Worm (Caenorhabditis elegans) whole organism, L4 larva: Measurements from ENCODE around the gene C25D7.10.
A peak's percentile ranks its signal among the peaks of the same experiment; 100 is the strongest.

ENCODE experiments used
- F10B5.3 ChIP-seq: sonication (generic microtip); optimal IDR thresholded peaks from 2 replicates; lab custom pipeline; 2016; ENCODE audit warnings: mild to moderate bottlenecking, missing genetic modification characterization, missing compliant biosample characterization
- R02D3.7 ChIP-seq: fragments of 150-350 bp; sonication (generic microtip); optimal IDR thresholded peaks from 3 replicates; lab custom pipeline; 2014; ENCODE audit warnings: missing biosample characterization, missing genetic modification characterization
- T26A8.4 ChIP-seq: fragments of 200-800 bp; sonication (Bioruptor generic); IDR thresholded peaks from 2 replicates; pipeline ENCODE4 v1.3.6; 2022; ENCODE audit warnings: missing genetic modification characterization, missing compliant biosample characterization
- ZK337.2 ChIP-seq: fragments of 200-800 bp; sonication (Bioruptor generic); IDR thresholded peaks from 2 replicates; pipeline ENCODE4 v1.3.6; 2022; ENCODE audit warnings: missing genetic modification reagents, missing genetic modification characterization, missing compliant biosample characterization
- ZK546.5 ChIP-seq, 2 experiments: sonication (generic microtip); optimal IDR thresholded peaks; 2 replicates each; lab custom pipeline; 2017; ENCODE audit warnings: missing biosample characterization in 2 of 2, missing genetic modification characterization in 2 of 2
- aha-1 ChIP-seq: fragments of 150-350 bp; peaks from one replicate; lab custom pipeline; 2014; ENCODE audit warnings: missing biosample characterization, missing genetic modification characterization
- arid-1 ChIP-seq: fragments of 200-800 bp; sonication (Bioruptor generic); conservative IDR thresholded peaks from 2 replicates; pipeline ENCODE4 v1.3.6; 2022; ENCODE audit warnings: missing genetic modification reagents, missing genetic modification characterization, missing compliant biosample characterization
- ceh-20 ChIP-seq: fragments of 200-800 bp; sonication (Bioruptor generic); IDR thresholded peaks from 2 replicates; pipeline ENCODE4 v1.3.6; 2022; ENCODE audit warnings: missing genetic modification reagents, missing genetic modification characterization, missing compliant biosample characterization
- ceh-62 ChIP-seq: sonication (generic microtip); optimal IDR thresholded peaks from 2 replicates; lab custom pipeline; 2017; ENCODE audit warnings: missing biosample characterization, missing genetic modification characterization
- ces-1 ChIP-seq: fragments of 150-350 bp; sonication (generic microtip); optimal IDR thresholded peaks from 4 replicates; lab custom pipeline; 2014; ENCODE audit warnings: missing biosample characterization, missing genetic modification reagents, missing genetic modification characterization
- cey-2 ChIP-seq: sonication (generic microtip); optimal IDR thresholded peaks from 3 replicates; lab custom pipeline; 2017; ENCODE audit warnings: missing genetic modification characterization, mild to moderate bottlenecking, missing compliant biosample characterization, antibody characterized with exemption, borderline replicate concordance; ENCODE audit not compliant: insufficient read depth
- daf-19 ChIP-seq: fragments of 200-800 bp; sonication (Bioruptor generic); conservative IDR thresholded peaks from 2 replicates; pipeline ENCODE4 v1.3.6; 2022; ENCODE audit warnings: missing genetic modification characterization, missing compliant biosample characterization
- daf-8 ChIP-seq: fragments of 200-800 bp; sonication (Bioruptor generic); IDR thresholded peaks from 2 replicates; pipeline ENCODE4 v1.3.6; 2022; ENCODE audit warnings: missing genetic modification characterization, missing compliant biosample characterization
- dmd-6 ChIP-seq: fragments of 200-800 bp; sonication (Bioruptor generic); IDR thresholded peaks from 2 replicates; pipeline ENCODE4 v1.3.6; 2022; ENCODE audit warnings: missing genetic modification reagents, missing genetic modification characterization, missing compliant biosample characterization
- dmd-8 ChIP-seq: fragments of 200-800 bp; sonication (Bioruptor generic); IDR thresholded peaks from 2 replicates; pipeline ENCODE4 v1.3.6; 2022; ENCODE audit warnings: missing genetic modification characterization, missing compliant biosample characterization
- dmd-9 ChIP-seq: fragments of 200-800 bp; sonication (Bioruptor generic); IDR thresholded peaks from 2 replicates; pipeline ENCODE4 v1.3.6; 2022; ENCODE audit warnings: missing genetic modification reagents, missing genetic modification characterization, missing compliant biosample characterization
- dpl-1 ChIP-seq: fragments of 150-350 bp; optimal IDR thresholded peaks from 2 replicates; lab custom pipeline; 2014; ENCODE audit warnings: missing biosample characterization, missing genetic modification reagents, missing genetic modification characterization
- duxl-1 ChIP-seq: sonication (generic microtip); optimal IDR thresholded peaks from 2 replicates; lab custom pipeline; 2016; ENCODE audit warnings: mild to moderate bottlenecking, missing genetic modification characterization, moderate library complexity, missing compliant biosample characterization; ENCODE audit not compliant: poor library complexity
- dve-1 ChIP-seq: sonication (generic microtip); optimal IDR thresholded peaks from 2 replicates; lab custom pipeline; 2017; ENCODE audit warnings: antibody characterized with exemption, mild to moderate bottlenecking, missing genetic modification characterization, missing compliant biosample characterization; ENCODE audit not compliant: insufficient read depth
- fkh-10 ChIP-seq: fragments of 150-350 bp; optimal IDR thresholded peaks from 2 replicates; lab custom pipeline; 2014; ENCODE audit warnings: missing biosample characterization, missing genetic modification reagents, missing genetic modification characterization
- gei-8 ChIP-seq: fragments of 200-800 bp; sonication (Bioruptor generic); optimal IDR thresholded peaks from 2 replicates; lab custom pipeline; 2018; ENCODE audit warnings: mild to moderate bottlenecking, missing genetic modification characterization, missing compliant biosample characterization
- hif-1 ChIP-seq, 2 experiments: sonication (generic microtip); optimal IDR thresholded peaks; 2 replicates each; lab custom pipeline; 2016 to 2017; ENCODE audit warnings: missing compliant biosample characterization in 2 of 2, missing genetic modification characterization in 2 of 2, missing genetic modification reagents in 2 of 2, missing genotype in 2 of 2, mild to moderate bottlenecking in 1 of 2
- hlh-30 ChIP-seq: sonication (generic microtip); optimal IDR thresholded peaks from 2 replicates; lab custom pipeline; 2017; ENCODE audit warnings: antibody characterized with exemption, mild to moderate bottlenecking, missing genetic modification characterization, missing compliant biosample characterization; ENCODE audit not compliant: insufficient read depth
- jun-1 ChIP-seq: fragments of 150-350 bp; optimal IDR thresholded peaks from 2 replicates; lab custom pipeline; 2014; ENCODE audit warnings: missing biosample characterization, missing genetic modification reagents, missing genetic modification characterization
- lin-1 ChIP-seq: fragments of 200-800 bp; sonication (Bioruptor generic); IDR thresholded peaks from 2 replicates; pipeline ENCODE4 v1.3.6; 2022; ENCODE audit warnings: missing genetic modification reagents, missing genetic modification characterization, missing compliant biosample characterization
- lsy-2 ChIP-seq, 2 experiments: fragments of 150-350 bp in 1 of 2; sonication (generic microtip) in 1 of 2; optimal IDR thresholded peaks; 2 replicates each; lab custom pipeline; 2014 to 2017; ENCODE audit warnings: missing biosample characterization in 2 of 2, missing genetic modification characterization in 2 of 2
- madf-5 ChIP-seq, 2 experiments: fragments of 200-800 bp; sonication (Bioruptor generic); IDR thresholded peaks; 2 replicates each; pipeline ENCODE4 v1.3.6; 2022; ENCODE audit warnings: missing compliant biosample characterization in 2 of 2, missing genetic modification characterization in 2 of 2
- madf-9 ChIP-seq: fragments of 200-800 bp; sonication (Bioruptor generic); conservative IDR thresholded peaks from 2 replicates; pipeline ENCODE4 v1.3.6; 2022; ENCODE audit warnings: missing genetic modification reagents, missing genetic modification characterization, missing compliant biosample characterization
- mdl-1 ChIP-seq, 2 experiments: fragments of 150-350 bp in 1 of 2; sonication (generic microtip) in 1 of 2; optimal IDR thresholded peaks; 2 replicates each; lab custom pipeline; 2014 to 2017; ENCODE audit warnings: missing biosample characterization in 2 of 2, missing genetic modification characterization in 2 of 2
- mdt-29 ChIP-seq: fragments of 200-800 bp; sonication (Bioruptor generic); IDR thresholded peaks from 2 replicates; pipeline ENCODE4 v1.3.6; 2022; ENCODE audit warnings: missing genetic modification reagents, missing genetic modification characterization, missing compliant biosample characterization
- mes-2 ChIP-seq: sonication (generic microtip); optimal IDR thresholded peaks from 2 replicates; lab custom pipeline; 2016; ENCODE audit warnings: missing genotype, mild to moderate bottlenecking, missing genetic modification characterization, missing compliant biosample characterization; ENCODE audit not compliant: poor library complexity, severe bottlenecking
- nhr-10 ChIP-seq: fragments of 150-350 bp; optimal IDR thresholded peaks from 2 replicates; lab custom pipeline; 2014; ENCODE audit warnings: missing biosample characterization, missing genetic modification characterization
- nhr-11 ChIP-seq: fragments of 150-350 bp; optimal IDR thresholded peaks from 2 replicates; lab custom pipeline; 2014; ENCODE audit warnings: missing biosample characterization, missing genetic modification characterization
- nhr-25 ChIP-seq: sonication (generic microtip); optimal IDR thresholded peaks from 2 replicates; lab custom pipeline; 2017; ENCODE audit warnings: missing genetic modification characterization, mild to moderate bottlenecking, missing compliant biosample characterization, antibody characterized with exemption, moderate library complexity, borderline replicate concordance; ENCODE audit not compliant: insufficient read depth
- nhr-42 ChIP-seq: fragments of 200-800 bp; sonication (Bioruptor generic); IDR thresholded peaks from 2 replicates; pipeline ENCODE4 v1.3.6; 2022; ENCODE audit warnings: missing genetic modification characterization, missing compliant biosample characterization
- nhr-6 ChIP-seq: fragments of 150-350 bp; optimal IDR thresholded peaks from 2 replicates; lab custom pipeline; 2014; ENCODE audit warnings: missing biosample characterization, missing genetic modification characterization
- nhr-76 ChIP-seq: fragments of 150-350 bp; optimal IDR thresholded peaks from 2 replicates; lab custom pipeline; 2014; ENCODE audit warnings: missing biosample characterization, missing genetic modification characterization
- rbr-2 ChIP-seq: sonication (generic microtip); optimal IDR thresholded peaks from 2 replicates; lab custom pipeline; 2016; ENCODE audit warnings: missing genotype, missing genetic modification characterization, missing compliant biosample characterization
- saeg-2 ChIP-seq: fragments of 200-800 bp; sonication (Bioruptor generic); IDR thresholded peaks from 2 replicates; pipeline ENCODE4 v1.3.6; 2022; ENCODE audit warnings: missing genetic modification reagents, missing genetic modification characterization, missing compliant biosample characterization
- sdz-12 ChIP-seq: fragments of 200-800 bp; sonication (Bioruptor generic); optimal IDR thresholded peaks from 2 replicates; lab custom pipeline; 2018; ENCODE audit warnings: mild to moderate bottlenecking, missing genetic modification characterization, missing compliant biosample characterization
- snpc-1.2 ChIP-seq: fragments of 200-800 bp; sonication (Bioruptor generic); IDR thresholded peaks from 2 replicates; pipeline ENCODE4 v1.3.6; 2022; ENCODE audit warnings: missing genetic modification reagents, missing genetic modification characterization, missing compliant biosample characterization
- unc-39 ChIP-seq: sonication (generic microtip); optimal IDR thresholded peaks from 2 replicates; lab custom pipeline; 2017; ENCODE audit warnings: missing biosample characterization, missing genetic modification characterization
- zag-1 ChIP-seq: fragments of 150-350 bp; optimal IDR thresholded peaks from 2 replicates; lab custom pipeline; 2014; ENCODE audit warnings: missing biosample characterization, missing genetic modification characterization
- zfp-2 ChIP-seq: sonication (generic microtip); optimal IDR thresholded peaks from 2 replicates; lab custom pipeline; 2016; ENCODE audit warnings: mild to moderate bottlenecking, missing genetic modification characterization, missing compliant biosample characterization
- zip-2 ChIP-seq: fragments of 150-350 bp; optimal IDR thresholded peaks from 2 replicates; lab custom pipeline; 2014; ENCODE audit warnings: missing biosample characterization, missing genetic modification characterization
- ztf-11 ChIP-seq: fragments of 150-350 bp; optimal IDR thresholded peaks from 2 replicates; lab custom pipeline; 2014; ENCODE audit warnings: missing biosample characterization, missing genetic modification characterization

The C25D7.10 gene

ce11 chrV:15069435-15069985, 2.2 kb downstream of the C25D7.10 start:
- TF ChIP-seq nhr-42: no peak
- no peak for TF ChIP-seq lin-1 (GFP tag; lab: Robert Waterston, UW)
- TF ChIP-seq fkh-10 (GFP tag; lab: Kevin White, UChicago): peak; percentile 14
- peak in 1 of 2 experiments; percentile 61 for TF ChIP-seq lsy-2 (tag; optimal IDR thresholded peaks at IDR 0.05; lab: Kevin White, UChicago)
- TF ChIP-seq cey-2 (tag; lab: Kevin White, UChicago): no peak
- TF ChIP-seq madf-5 (GFP tag; IDR thresholded peaks at IDR 0.05; lab: Robert Waterston, UW): no peak
- TF ChIP-seq unc-39 (tag; lab: Kevin White, UChicago): no peak
- no peak for TF ChIP-seq nhr-25 (tag; lab: Kevin White, UChicago)
- TF ChIP-seq, all 104 proteins: peak for 2

ce11 chrV:15071015-15071810, 3.9 kb downstream of the C25D7.10 start, which contains the start of gene unc-76:
TSS of gene unc-76 (plus strand) at chrV:15071760.
- TF ChIP-seq nhr-6 (tag; lab: Kevin White, UChicago): peak; percentile 87
- no peak for TF ChIP-seq ZK546.5 (tag; optimal IDR thresholded peaks at IDR 0.05; lab: Kevin White, UChicago)
- peak; percentile 72 for TF ChIP-seq nhr-11
- TF ChIP-seq nhr-76: no peak
- TF ChIP-seq zfp-2 (tag; lab: Kevin White, UChicago): no peak
- no peak for TF ChIP-seq duxl-1
- no peak for TF ChIP-seq R02D3.7 (tag; lab: Kevin White, UChicago)
- TF ChIP-seq T26A8.4 (GFP tag; lab: Robert Waterston, UW): peak; percentile 41; the same call in 1 of the 2 replicates
- peak; percentile 48 for TF ChIP-seq hlh-30 (tag; lab: Kevin White, UChicago)
- peak; percentile 48 for TF ChIP-seq mes-2 (tag; lab: Kevin White, UChicago)
- peak; percentile 56 for TF ChIP-seq zag-1
- TF ChIP-seq dmd-6 (GFP tag; lab: Robert Waterston, UW): peak; percentile 38; the same call in 1 of the 2 replicates
- TF ChIP-seq ztf-11 (tag; lab: Kevin White, UChicago): no peak
- peak; percentile 72 for TF ChIP-seq dve-1 (tag; lab: Kevin White, UChicago)
- peak; percentile 92 for TF ChIP-seq rbr-2 (tag; lab: Kevin White, UChicago)
- no peak for TF ChIP-seq gei-8 (GFP tag; lab: Kevin White, UChicago)
- no peak for TF ChIP-seq nhr-42
- peak; percentile 95 for TF ChIP-seq aha-1 (tag; lab: Kevin White, UChicago)
- TF ChIP-seq arid-1: 0 out of 2 replicates have a peak, but pooled peaks have one; percentile 32
- TF ChIP-seq hif-1 (tag; optimal IDR thresholded peaks at IDR 0.05; lab: Kevin White, UChicago): peak in 1 of 2 experiments; percentile 47
- TF ChIP-seq sdz-12 (GFP tag; lab: Kevin White, UChicago): no peak
- no peak for TF ChIP-seq daf-8
- TF ChIP-seq ceh-20 (GFP tag; lab: Robert Waterston, UW): peak; percentile 55
- no peak for TF ChIP-seq daf-19 (GFP tag; lab: Robert Waterston, UW)
- TF ChIP-seq mdt-29 (GFP tag; lab: Robert Waterston, UW): no peak
- no peak for TF ChIP-seq dmd-9 (GFP tag; lab: Robert Waterston, UW)
- peak; percentile 2 to 31 for TF ChIP-seq mdl-1 (tag; optimal IDR thresholded peaks at IDR 0.05; lab: Kevin White, UChicago)
- TF ChIP-seq ceh-62 (tag; lab: Kevin White, UChicago): no peak
- TF ChIP-seq cey-2 (tag; lab: Kevin White, UChicago): no peak
- no peak for TF ChIP-seq dmd-8
- no peak for TF ChIP-seq snpc-1.2
- no peak for TF ChIP-seq zip-2
- peak; percentile 56 for TF ChIP-seq ces-1 (GFP tag; lab: Kevin White, UChicago)
- peak; percentile 27 for TF ChIP-seq dpl-1
- TF ChIP-seq madf-9 (GFP tag; lab: Robert Waterston, UW): no peak
- TF ChIP-seq jun-1 (tag; lab: Kevin White, UChicago): no peak
- no peak for TF ChIP-seq saeg-2 (GFP tag; lab: Robert Waterston, UW)
- no peak for TF ChIP-seq nhr-10 (tag; lab: Kevin White, UChicago)
- no peak for TF ChIP-seq F10B5.3
- TF ChIP-seq ZK337.2 (GFP tag; lab: Robert Waterston, UW): no peak
